Worm (Caenorhabditis elegans) whole organism, L2 larva: ENCODE data around the gene vha-14.

Experiments used
- ZK546.5 ChIP-seq: sonication (generic microtip); optimal IDR thresholded peaks from 2 replicates; lab custom pipeline; 2017; ENCODE audit warnings: missing biosample characterization, missing genetic modification characterization
- elt-3 ChIP-seq: sonication (generic microtip); optimal IDR thresholded peaks from 2 replicates; lab custom pipeline; 2017; ENCODE audit warnings: missing biosample characterization, missing genetic modification characterization
- mdl-1 ChIP-seq, 2 experiments: fragments of 150-350 bp in 1 of 2; sonication (generic microtip) in 1 of 2; optimal IDR thresholded peaks; 2 replicates each; lab custom pipeline; 2017; ENCODE audit warnings: missing biosample characterization in 2 of 2, missing genetic modification characterization in 2 of 2
- nhr-11 ChIP-seq: fragments of 150-350 bp; optimal IDR thresholded peaks from 2 replicates; lab custom pipeline; 2014; ENCODE audit warnings: missing biosample characterization, missing genetic modification characterization
- nhr-237 ChIP-seq: fragments of 150-350 bp; optimal IDR thresholded peaks from 2 replicates; lab custom pipeline; 2014; ENCODE audit warnings: missing biosample characterization, missing genetic modification characterization
- snpc-4 ChIP-seq: fragments of 150-350 bp; optimal IDR thresholded peaks from 2 replicates; lab custom pipeline; 2014; ENCODE audit warnings: missing biosample characterization, missing genetic modification characterization

ce11 chrIII:9483716-9484115 lies 24.2 kb upstream of the vha-14 start:
- no peak for TF ChIP-seq nhr-237
- no peak for TF ChIP-seq snpc-4 (tag; lab: Kevin White, UChicago)
- no peak for TF ChIP-seq elt-3
- TF ChIP-seq nhr-11 (tag; lab: Kevin White, UChicago) = no peak
- no peak for TF ChIP-seq mdl-1 (tag; optimal IDR thresholded peaks at IDR 0.05; lab: Kevin White, UChicago)
- TF ChIP-seq ZK546.5 = no peak
